Fruit fly (Drosophila melanogaster) whole organism, embryonic: ENCODE measurements around the gene RIOK2.

Experiments used
- CG17361 ChIP-seq: fragments of 200-800 bp; sonication (Bioruptor generic); IDR thresholded peaks from 3 replicates; pipeline ENCODE4 v1.3.6; 2022; ENCODE audit warnings: missing biosample characterization, missing genetic modification characterization
- Lim3 ChIP-seq: fragments of 200-800 bp; sonication (Bioruptor generic); IDR thresholded peaks from 2 replicates; pipeline ENCODE4 v1.3.6; 2022; ENCODE audit warnings: missing biosample characterization, missing genetic modification characterization
- br ChIP-seq: fragments of >200 bp; optimal IDR thresholded peaks from 2 replicates; lab custom pipeline; 2017
- dati ChIP-seq: fragments of 200-800 bp; sonication (Bioruptor generic); IDR thresholded peaks from 2 replicates; pipeline ENCODE4 v1.3.6; 2022; ENCODE audit warnings: missing biosample characterization, missing genetic modification characterization
- ewg ChIP-seq: fragments of 200-800 bp; sonication (Bioruptor generic); optimal IDR thresholded peaks from 3 replicates; lab custom pipeline; 2017; ENCODE audit warnings: mild to moderate bottlenecking, missing biosample characterization, missing genetic modification reagents, missing genetic modification characterization
- fd102C ChIP-seq: fragments of 200-800 bp; sonication (Bioruptor generic); optimal IDR thresholded peaks from 2 replicates; lab custom pipeline; 2018; ENCODE audit warnings: missing biosample characterization, mild to moderate bottlenecking, missing genetic modification characterization, moderate library complexity
- psq ChIP-seq: fragments of 200-800 bp; sonication (Bioruptor generic); optimal IDR thresholded peaks from 2 replicates; lab custom pipeline; 2017; ENCODE audit warnings: missing biosample characterization, missing genetic modification characterization
- run ChIP-seq: fragments of 200-800 bp; sonication (Bioruptor generic); optimal IDR thresholded peaks from 3 replicates; lab custom pipeline; 2018; ENCODE audit warnings: missing biosample characterization, mild to moderate bottlenecking, missing genetic modification characterization

dm6 chr3R:25269909-25270308 lies 4.3 kb downstream of the RIOK2 start, which contains the start of the genes CG11889 and CG11891:
- TF ChIP-seq fd102C (GFP tag; lab: Kevin White, UChicago) (no peak), dati (no peak), ewg (GFP tag; lab: Kevin White, UChicago) (no peak), run (no peak), br (lab: Kevin White, UChicago) (no peak), Lim3 (GFP tag; lab: Robert Waterston, UW) (no peak), CG17361 (no peak), psq (GFP tag; lab: Kevin White, UChicago) (no peak)
